Worm (Caenorhabditis elegans) whole organism, L2 larva: ENCODE measurements around the gene hoe-1.

ENCODE experiments used
- ama-1 ChIP-seq: fragments of 150-350 bp; optimal IDR thresholded peaks from 2 replicates; lab custom pipeline; 2018; ENCODE audit warnings: inconsistent platforms
- lin-11 ChIP-seq: fragments of 150-350 bp; sonication (generic microtip); optimal IDR thresholded peaks from 2 replicates; lab custom pipeline; 2014; ENCODE audit warnings: missing biosample characterization, missing genetic modification characterization, inconsistent platforms, mixed read lengths
- nhr-23 ChIP-seq: fragments of 150-350 bp; optimal IDR thresholded peaks from 2 replicates; lab custom pipeline; 2014; ENCODE audit warnings: missing biosample characterization, missing genetic modification reagents, missing genetic modification characterization
- zag-1 ChIP-seq: fragments of 150-350 bp; optimal IDR thresholded peaks from 2 replicates; lab custom pipeline; 2014; ENCODE audit warnings: missing biosample characterization, missing genetic modification characterization

- TF ChIP-seq nhr-23 (tag; lab: Kevin White, UChicago): no peak
- TF ChIP-seq zag-1 (tag; lab: Kevin White, UChicago): no peak
- no peak for TF ChIP-seq ama-1 (lab: Kevin White, UChicago)
- TF ChIP-seq lin-11 (tag; lab: Kevin White, UChicago): no peak
Observed at ce11 chrIV:4742480-4742879, 1.6 kb downstream of the hoe-1 start.
